Worm (Caenorhabditis elegans) whole organism, late embryonic: Measurements from ENCODE around the gene set-16.

Source experiments
- C08G9.2 ChIP-seq: sonication (generic microtip); optimal IDR thresholded peaks from 2 replicates; lab custom pipeline; 2016; ENCODE audit warnings: mild to moderate bottlenecking, missing genetic modification characterization, moderate library complexity, missing compliant biosample characterization
- K02D7.2 ChIP-seq: sonication (generic microtip); optimal IDR thresholded peaks from 2 replicates; lab custom pipeline; 2017; ENCODE audit warnings: mild to moderate bottlenecking, missing genetic modification characterization, missing compliant biosample characterization
- K09A11.1 ChIP-seq: sonication (generic microtip); optimal IDR thresholded peaks from 2 replicates; lab custom pipeline; 2017; ENCODE audit warnings: antibody characterized with exemption, mild to moderate bottlenecking, missing genetic modification characterization, missing compliant biosample characterization; ENCODE audit not compliant: insufficient read depth
- T23F11.4 ChIP-seq: fragments of 200-800 bp; sonication (Bioruptor generic); optimal IDR thresholded peaks from 2 replicates; lab custom pipeline; 2018; ENCODE audit warnings: mild to moderate bottlenecking, missing genetic modification characterization, missing compliant biosample characterization
- Y22D7AL.16 ChIP-seq: sonication (generic microtip); optimal IDR thresholded peaks from 2 replicates; lab custom pipeline; 2016; ENCODE audit warnings: missing genetic modification characterization, missing compliant biosample characterization
- ceh-22 ChIP-seq: sonication (generic microtip); optimal IDR thresholded peaks from 2 replicates; lab custom pipeline; 2017; ENCODE audit warnings: missing biosample characterization, missing genetic modification characterization
- ceh-30 ChIP-seq: fragments of 150-350 bp; optimal IDR thresholded peaks from 2 replicates; lab custom pipeline; 2014; ENCODE audit warnings: missing biosample characterization, missing genetic modification characterization
- ceh-34 ChIP-seq: sonication (generic microtip); optimal IDR thresholded peaks from 2 replicates; lab custom pipeline; 2016; ENCODE audit warnings: mild to moderate bottlenecking, missing genetic modification characterization, missing compliant biosample characterization
- ceh-45 ChIP-seq: fragments of 200-800 bp; sonication (Bioruptor generic); IDR thresholded peaks from 2 replicates; pipeline ENCODE4 v1.3.6; 2022; ENCODE audit warnings: missing genetic modification reagents, missing genetic modification characterization, missing compliant biosample characterization
- ceh-6 ChIP-seq: fragments of 200-800 bp; sonication (Bioruptor generic); optimal IDR thresholded peaks from 2 replicates; lab custom pipeline; 2018; ENCODE audit warnings: mild to moderate bottlenecking, missing genetic modification characterization, missing compliant biosample characterization
- ceh-9 ChIP-seq: sonication (generic microtip); optimal IDR thresholded peaks from 2 replicates; lab custom pipeline; 2016; ENCODE audit warnings: mild to moderate bottlenecking, missing genetic modification characterization, inconsistent platforms, missing compliant biosample characterization
- che-1 ChIP-seq: sonication (generic microtip); optimal IDR thresholded peaks from 2 replicates; lab custom pipeline; 2016; ENCODE audit warnings: mild to moderate bottlenecking, missing genetic modification characterization, missing compliant biosample characterization
- dmd-4 ChIP-seq: sonication (generic microtip); optimal IDR thresholded peaks from 2 replicates; lab custom pipeline; 2016; ENCODE audit warnings: borderline replicate concordance, missing genetic modification characterization, missing compliant biosample characterization
- elt-2 ChIP-seq: sonication (generic microtip); optimal IDR thresholded peaks from 2 replicates; lab custom pipeline; 2016; ENCODE audit warnings: missing genetic modification reagents, missing genetic modification characterization, missing compliant biosample characterization
- elt-4 ChIP-seq: sonication (generic microtip); optimal IDR thresholded peaks from 2 replicates; lab custom pipeline; 2016; ENCODE audit warnings: missing genetic modification characterization, missing compliant biosample characterization
- eyg-1 ChIP-seq: sonication (generic microtip); optimal IDR thresholded peaks from 2 replicates; lab custom pipeline; 2016; ENCODE audit warnings: missing genotype, missing genetic modification characterization, missing compliant biosample characterization
- fkh-10 ChIP-seq: fragments of 150-350 bp; optimal IDR thresholded peaks from 2 replicates; lab custom pipeline; 2014; ENCODE audit warnings: missing biosample characterization, missing genetic modification reagents, missing genetic modification characterization
- gmeb-2 ChIP-seq: sonication (generic microtip); optimal IDR thresholded peaks from 2 replicates; lab custom pipeline; 2016; ENCODE audit warnings: missing genetic modification characterization, inconsistent platforms, missing compliant biosample characterization
- hlh-30 ChIP-seq: sonication (generic microtip); optimal IDR thresholded peaks from 2 replicates; lab custom pipeline; 2017; ENCODE audit warnings: antibody characterized with exemption, missing genetic modification characterization, missing compliant biosample characterization; ENCODE audit not compliant: insufficient read depth
- hlh-6 ChIP-seq: sonication (generic microtip); optimal IDR thresholded peaks from 2 replicates; lab custom pipeline; 2016; ENCODE audit warnings: missing genotype, missing genetic modification characterization, missing compliant biosample characterization
- hlh-8 ChIP-seq: sonication (generic microtip); optimal IDR thresholded peaks from 2 replicates; lab custom pipeline; 2016; ENCODE audit warnings: missing genotype, missing genetic modification characterization, missing compliant biosample characterization
- madf-2 ChIP-seq: sonication (generic microtip); optimal IDR thresholded peaks from 2 replicates; lab custom pipeline; 2017; ENCODE audit warnings: missing genetic modification characterization, missing compliant biosample characterization
- mec-3 ChIP-seq: sonication (generic microtip); optimal IDR thresholded peaks from 2 replicates; lab custom pipeline; 2016; ENCODE audit warnings: borderline replicate concordance, missing genetic modification characterization, missing compliant biosample characterization
- nfya-1 ChIP-seq: sonication (generic microtip); optimal IDR thresholded peaks from 2 replicates; lab custom pipeline; 2017; ENCODE audit warnings: missing genetic modification characterization, mild to moderate bottlenecking, missing compliant biosample characterization, antibody characterized with exemption, moderate library complexity
- nhr-11 ChIP-seq: fragments of 150-350 bp; optimal IDR thresholded peaks from 2 replicates; lab custom pipeline; 2014; ENCODE audit warnings: missing biosample characterization, missing genetic modification characterization
- nhr-232 ChIP-seq: sonication (generic microtip); optimal IDR thresholded peaks from 2 replicates; lab custom pipeline; 2016; ENCODE audit warnings: missing genetic modification characterization, missing compliant biosample characterization
- pax-1 ChIP-seq: fragments of 150-350 bp; optimal IDR thresholded peaks from 2 replicates; lab custom pipeline; 2014; ENCODE audit warnings: missing biosample characterization, missing genetic modification characterization
- pha-2 ChIP-seq: sonication (generic microtip); optimal IDR thresholded peaks from 2 replicates; lab custom pipeline; 2017; ENCODE audit warnings: mild to moderate bottlenecking, missing genetic modification characterization, missing compliant biosample characterization
- pros-1 ChIP-seq: fragments of 150-350 bp; optimal IDR thresholded peaks from 2 replicates; lab custom pipeline; 2014; ENCODE audit warnings: missing biosample characterization, missing genetic modification reagents, missing genetic modification characterization
- rnt-1 ChIP-seq: sonication (generic microtip); optimal IDR thresholded peaks from 2 replicates; lab custom pipeline; 2016; ENCODE audit warnings: missing genetic modification characterization, missing compliant biosample characterization
- sdc-2 ChIP-seq: sonication (generic microtip); optimal IDR thresholded peaks from 2 replicates; lab custom pipeline; 2016; ENCODE audit warnings: missing genotype, missing genetic modification characterization, missing compliant biosample characterization
- sox-2 ChIP-seq: fragments of 200-800 bp; sonication (Bioruptor generic); IDR thresholded peaks from 2 replicates; pipeline ENCODE4 v1.3.6; 2022; ENCODE audit warnings: missing genetic modification reagents, missing genetic modification characterization, missing compliant biosample characterization
- syd-9 ChIP-seq: sonication (generic microtip); optimal IDR thresholded peaks from 2 replicates; lab custom pipeline; 2016; ENCODE audit warnings: mild to moderate bottlenecking, missing genetic modification characterization, moderate library complexity, missing compliant biosample characterization
- tbx-7 ChIP-seq: sonication (generic microtip); optimal IDR thresholded peaks from 2 replicates; lab custom pipeline; 2016; ENCODE audit warnings: missing genotype, missing genetic modification characterization, missing compliant biosample characterization
- ttx-3 ChIP-seq: sonication (generic microtip); optimal IDR thresholded peaks from 2 replicates; lab custom pipeline; 2016; ENCODE audit warnings: missing genetic modification reagents, missing genetic modification characterization, missing compliant biosample characterization
- unc-42 ChIP-seq: sonication (generic microtip); optimal IDR thresholded peaks from 2 replicates; lab custom pipeline; 2016; ENCODE audit warnings: missing genotype, missing genetic modification characterization, missing compliant biosample characterization
- unc-55 ChIP-seq: sonication (generic microtip); optimal IDR thresholded peaks from 2 replicates; lab custom pipeline; 2017; ENCODE audit warnings: missing biosample characterization, missing genetic modification reagents, missing genetic modification characterization
- unc-86 ChIP-seq: sonication (generic microtip); optimal IDR thresholded peaks from 2 replicates; lab custom pipeline; 2016; ENCODE audit warnings: missing genetic modification characterization, missing compliant biosample characterization

set-16 gene

DNA sequence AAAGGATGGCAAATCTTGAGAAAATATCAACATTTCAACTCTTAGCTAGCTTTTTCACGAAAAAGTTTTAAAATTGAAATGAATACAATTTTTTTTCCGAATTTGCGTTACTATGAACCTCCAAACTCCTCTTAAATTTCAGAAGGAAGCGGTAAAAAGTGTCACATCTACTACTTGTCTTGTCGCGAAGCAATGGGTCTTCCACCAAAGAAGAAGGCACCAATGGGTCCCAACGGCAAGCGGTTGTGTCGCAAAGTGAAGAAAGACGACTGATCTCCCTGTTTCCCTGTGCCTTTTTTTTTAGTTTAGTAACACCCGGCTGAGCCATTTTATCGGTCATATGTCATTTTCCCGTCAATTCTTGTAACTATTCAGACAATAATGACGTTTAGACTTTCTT, 22.7 kb upstream of the set-16 start:
- TF ChIP-seq eyg-1 (no peak), ceh-22 (tag; lab: Kevin White, UChicago) (no peak), fkh-10 (GFP tag; lab: Kevin White, UChicago) (no peak), ceh-34 (tag; lab: Kevin White, UChicago) (no peak), ceh-9 (tag; lab: Kevin White, UChicago) (no peak), gmeb-2 (tag; lab: Kevin White, UChicago) (no peak), unc-55 (no peak), ceh-45 (GFP tag; lab: Robert Waterston, UW) (no peak), rnt-1 (no peak), tbx-7 (tag; lab: Kevin White, UChicago) (no peak), K09A11.1 (tag; lab: Kevin White, UChicago) (no peak), hlh-6 (tag; lab: Kevin White, UChicago) (no peak), elt-4 (no peak), hlh-8 (tag; lab: Kevin White, UChicago) (no peak)

DNA sequence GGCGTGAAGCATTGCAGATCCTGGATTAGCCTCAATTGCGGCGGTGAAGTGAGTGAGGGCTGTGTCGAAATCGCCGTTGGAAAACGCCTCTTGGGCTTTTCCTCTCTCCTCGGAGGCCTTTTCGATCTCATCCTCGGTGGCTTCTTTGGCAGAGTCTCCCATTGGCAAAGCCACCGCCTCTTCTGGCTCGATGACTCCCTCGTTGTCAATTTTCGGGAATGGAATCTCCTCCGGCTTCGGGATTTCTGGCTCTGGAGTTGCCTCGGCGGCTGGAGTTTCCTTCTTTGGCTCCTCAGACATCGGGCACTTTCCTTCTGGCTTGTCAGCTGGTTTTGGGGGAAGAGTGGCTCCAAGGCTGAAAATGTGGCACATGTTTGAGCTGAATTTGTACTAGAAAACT, 22.0 kb upstream of the set-16 start:
- TF ChIP-seq tbx-7 (tag; lab: Kevin White, UChicago) = no peak
- no peak for TF ChIP-seq ceh-34 (tag; lab: Kevin White, UChicago)
- no peak for TF ChIP-seq K02D7.2 (tag; lab: Kevin White, UChicago)
- no peak for TF ChIP-seq che-1 (tag; lab: Kevin White, UChicago)
- TF ChIP-seq madf-2 = no peak
- TF ChIP-seq sdc-2 = no peak
- no peak for TF ChIP-seq ceh-6
- no peak for TF ChIP-seq ttx-3 (tag; lab: Kevin White, UChicago)
- TF ChIP-seq elt-2 (tag; lab: Kevin White, UChicago) = no peak
- no peak for TF ChIP-seq unc-86
- no peak for TF ChIP-seq Y22D7AL.16
- no peak for TF ChIP-seq nhr-11 (tag; lab: Kevin White, UChicago)
- TF ChIP-seq nhr-232 (tag; lab: Kevin White, UChicago) = no peak
- no peak for TF ChIP-seq syd-9
- no peak for TF ChIP-seq C08G9.2 (tag; lab: Kevin White, UChicago)
- TF ChIP-seq pros-1 (tag; lab: Kevin White, UChicago) = no peak
- no peak for TF ChIP-seq eyg-1

DNA sequence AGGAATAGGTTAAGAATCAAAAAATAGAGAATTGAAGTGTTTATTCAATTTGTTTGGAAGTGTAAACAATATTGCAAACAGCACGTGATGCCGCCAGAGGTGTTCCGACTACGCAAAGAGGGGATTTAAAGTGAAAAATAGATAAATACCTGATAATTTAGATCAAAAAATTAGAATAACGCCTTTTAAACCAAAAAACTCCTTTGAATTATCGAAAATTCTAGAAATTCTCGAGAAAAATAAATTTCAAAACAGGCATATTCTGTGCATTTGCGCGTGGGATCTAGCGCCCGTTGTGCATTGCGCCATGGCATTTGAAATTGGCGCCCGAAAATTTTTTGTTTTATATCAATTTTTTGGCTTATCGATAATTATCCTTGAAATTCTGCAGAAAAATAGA, 21.4 kb upstream of the set-16 start, which contains the start of gene hip-1:
Gene hip-1, minus strand, starts transcription at position 225 of the 400 bp plus-strand sequence.
- TF ChIP-seq hlh-30 (tag; lab: Kevin White, UChicago) (no peak), sox-2 (GFP tag; lab: Robert Waterston, UW) (no peak), nhr-11 (tag; lab: Kevin White, UChicago) (no peak), ceh-30 (tag; lab: Kevin White, UChicago) (no peak), ceh-9 (tag; lab: Kevin White, UChicago) (no peak), dmd-4 (tag; lab: Kevin White, UChicago) (no peak), nfya-1 (peak; percentile 13), ceh-6 (no peak), unc-42 (tag; lab: Kevin White, UChicago) (peak; percentile 28), nhr-232 (tag; lab: Kevin White, UChicago) (no peak), mec-3 (tag; lab: Kevin White, UChicago) (no peak), K02D7.2 (tag; lab: Kevin White, UChicago) (no peak), pha-2 (tag; lab: Kevin White, UChicago) (no peak), unc-86 (no peak), pax-1 (tag; lab: Kevin White, UChicago) (no peak), T23F11.4 (GFP tag; lab: Kevin White, UChicago) (no peak), ceh-45 (GFP tag; lab: Robert Waterston, UW) (no peak)
